Fruit fly (Drosophila melanogaster) whole organism, adult: ENCODE data around the gene CG6271.

Experiments used
- CG11617 ChIP-seq: fragments of 200-800 bp; sonication (Bioruptor generic); optimal IDR thresholded peaks from 2 replicates; lab custom pipeline; 2017; ENCODE audit warnings: mild to moderate bottlenecking, missing biosample characterization, missing genetic modification reagents, missing genetic modification characterization
- CG12768 ChIP-seq: fragments of 200-800 bp; sonication (Bioruptor generic); optimal IDR thresholded peaks from 2 replicates; lab custom pipeline; 2017; ENCODE audit warnings: missing biosample characterization, missing genetic modification characterization, mild to moderate bottlenecking, moderate library complexity, missing genetic modification reagents
- CG14711 ChIP-seq: fragments of 200-800 bp; sonication (Bioruptor generic); optimal IDR thresholded peaks from 2 replicates; lab custom pipeline; 2018; ENCODE audit warnings: missing biosample characterization, mild to moderate bottlenecking, missing genetic modification characterization, moderate library complexity
- CG1620 ChIP-seq: fragments of 200-800 bp; sonication (Bioruptor generic); optimal IDR thresholded peaks from 2 replicates; lab custom pipeline; 2016; ENCODE audit warnings: missing biosample characterization, missing genetic modification characterization
- CG33017 ChIP-seq: fragments of 200-800 bp; sonication (Bioruptor generic); optimal IDR thresholded peaks from 2 replicates; lab custom pipeline; 2018; ENCODE audit warnings: missing biosample characterization, mild to moderate bottlenecking, missing genetic modification characterization, moderate library complexity
- CG5204 ChIP-seq: fragments of 200-800 bp; sonication (Bioruptor generic); optimal IDR thresholded peaks from 2 replicates; lab custom pipeline; 2016; ENCODE audit warnings: missing biosample characterization, missing genetic modification characterization
- CG7045 ChIP-seq: fragments of 200-800 bp; sonication (Bioruptor generic); optimal IDR thresholded peaks from 2 replicates; lab custom pipeline; 2017; ENCODE audit warnings: missing biosample characterization, mild to moderate bottlenecking, missing genetic modification characterization
- CG7101 ChIP-seq: fragments of 200-800 bp; sonication (Bioruptor generic); optimal IDR thresholded peaks from 2 replicates; lab custom pipeline; 2018; ENCODE audit warnings: missing biosample characterization, mild to moderate bottlenecking, missing genetic modification characterization, moderate library complexity
- Clk ChIP-seq: fragments of 200-800 bp; sonication (Bioruptor generic); optimal IDR thresholded peaks from 2 replicates; lab custom pipeline; 2017; ENCODE audit warnings: missing biosample characterization, missing genetic modification characterization
- Crg-1 ChIP-seq: fragments of 200-800 bp; sonication (Bioruptor generic); optimal IDR thresholded peaks from 2 replicates; lab custom pipeline; 2016; ENCODE audit warnings: missing biosample characterization, missing genetic modification characterization
- Hr96 ChIP-seq: fragments of 200-800 bp; sonication (Bioruptor generic); optimal IDR thresholded peaks from 2 replicates; lab custom pipeline; 2016; ENCODE audit warnings: missing biosample characterization, missing genetic modification characterization
- Mnt ChIP-seq: fragments of 200-800 bp; sonication (Bioruptor generic); optimal IDR thresholded peaks from 2 replicates; lab custom pipeline; 2016; ENCODE audit warnings: missing biosample characterization, mild to moderate bottlenecking, missing genetic modification characterization
- bab1 ChIP-seq: fragments of 200-800 bp; sonication (Bioruptor generic); optimal IDR thresholded peaks from 3 replicates; lab custom pipeline; 2019; ENCODE audit warnings: missing biosample characterization, mild to moderate bottlenecking, missing genetic modification characterization, moderate library complexity
- cic ChIP-seq: fragments of 200-800 bp; sonication (Bioruptor generic); optimal IDR thresholded peaks from 2 replicates; lab custom pipeline; 2017; ENCODE audit warnings: missing biosample characterization, mild to moderate bottlenecking, missing genetic modification characterization, moderate library complexity
- cnc ChIP-seq, 2 experiments: fragments of >200 bp; optimal IDR thresholded peaks; 2 replicates each; lab custom pipeline; 2017
- kay ChIP-seq: fragments of 200-800 bp; sonication (Bioruptor generic); peaks from one replicate; lab custom pipeline; 2016; ENCODE audit warnings: missing biosample characterization, missing genetic modification characterization, borderline replicate concordance
- ovo ChIP-seq: fragments of 200-800 bp; sonication (Bioruptor generic); optimal IDR thresholded peaks from 2 replicates; lab custom pipeline; 2016; ENCODE audit warnings: missing biosample characterization, missing genetic modification characterization
- pad ChIP-seq: fragments of 200-800 bp; sonication (Bioruptor generic); optimal IDR thresholded peaks from 3 replicates; lab custom pipeline; 2017; ENCODE audit warnings: missing biosample characterization, missing genetic modification characterization, mild to moderate bottlenecking, moderate library complexity, missing genetic modification reagents
- tj ChIP-seq: fragments of 200-800 bp; sonication (Bioruptor generic); optimal IDR thresholded peaks from 3 replicates; lab custom pipeline; 2017; ENCODE audit warnings: missing biosample characterization, mild to moderate bottlenecking, missing genetic modification characterization, moderate library complexity
- toe ChIP-seq: fragments of 200-800 bp; sonication (Bioruptor generic); optimal IDR thresholded peaks from 2 replicates; lab custom pipeline; 2016; ENCODE audit warnings: missing biosample characterization, missing genetic modification characterization

Gene CG6271

DNA sequence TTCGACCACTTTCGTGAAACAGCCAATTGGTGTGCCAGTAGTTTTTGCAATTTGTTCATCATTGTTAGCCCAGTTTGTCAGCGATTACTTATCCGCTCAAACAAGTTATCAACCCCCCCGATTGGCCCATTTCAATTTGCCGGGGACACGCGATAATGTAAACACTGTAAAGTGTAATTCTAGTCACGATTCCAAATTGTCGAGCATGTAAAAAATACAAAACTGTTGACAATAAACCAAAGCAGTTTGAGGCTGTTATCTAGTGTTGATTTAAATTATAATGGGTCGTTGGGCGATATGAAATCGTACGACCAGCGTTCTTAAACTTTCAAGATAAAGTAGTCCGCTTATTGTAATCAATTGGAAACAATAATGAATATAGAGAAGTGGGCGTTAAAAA is 38.5 kb downstream of the CG6271 start:
- no peak for TF ChIP-seq toe
- TF ChIP-seq pad (GFP tag; lab: Kevin White, UChicago) = no peak
- no peak for TF ChIP-seq Crg-1 (GFP tag; lab: Kevin White, UChicago)
- TF ChIP-seq Clk (GFP tag; lab: Kevin White, UChicago) = no peak
- TF ChIP-seq ovo (GFP tag; lab: Kevin White, UChicago) = no peak
- peak; percentile 51 for TF ChIP-seq CG7045 (GFP tag; lab: Kevin White, UChicago)
- no peak for TF ChIP-seq CG1620 (GFP tag; lab: Kevin White, UChicago)
- no peak for TF ChIP-seq Hr96 (GFP tag; lab: Kevin White, UChicago)
- TF ChIP-seq Mnt = peak; percentile 8
- TF ChIP-seq tj (GFP tag; lab: Kevin White, UChicago) = no peak
- TF ChIP-seq kay (GFP tag; lab: Kevin White, UChicago) = no peak
- peak; percentile 30 for TF ChIP-seq CG33017
- peak; percentile 31 for TF ChIP-seq CG14711 (tag; lab: Kevin White, UChicago)
- peak; percentile 85 for TF ChIP-seq cic (GFP tag; lab: Kevin White, UChicago)
- no peak for TF ChIP-seq bab1
- peak; percentile 67 for TF ChIP-seq CG12768 (GFP tag; lab: Kevin White, UChicago)
- peak; percentile 3 for TF ChIP-seq CG7101 (tag; lab: Kevin White, UChicago)
- no peak for TF ChIP-seq CG11617 (GFP tag; lab: Kevin White, UChicago)
- no peak for TF ChIP-seq cnc (optimal IDR thresholded peaks at IDR 0.05; lab: Kevin White, UChicago)
- no peak for TF ChIP-seq CG5204 (GFP tag; lab: Kevin White, UChicago)

DNA sequence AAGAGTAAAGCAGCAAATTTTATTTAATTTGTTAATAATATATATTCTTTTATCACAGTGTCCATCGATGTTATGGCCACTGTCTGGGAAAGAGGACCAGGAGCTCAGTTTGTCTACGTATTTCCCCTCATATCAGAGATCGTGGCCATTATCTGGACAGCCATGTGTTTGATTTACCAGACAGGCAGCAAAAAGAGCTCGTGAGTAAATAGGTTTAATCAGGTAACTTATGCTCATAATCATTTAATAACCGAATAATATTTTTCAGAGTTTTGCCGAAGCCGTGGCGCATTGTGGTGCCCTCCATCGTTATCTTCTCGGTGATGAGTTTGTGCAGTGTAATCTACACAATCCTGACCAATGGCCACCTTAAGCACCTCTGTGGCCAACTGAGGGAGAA is 41.5 kb downstream of the CG6271 start:
- no peak for TF ChIP-seq CG7045 (GFP tag; lab: Kevin White, UChicago)
- TF ChIP-seq Crg-1 (GFP tag; lab: Kevin White, UChicago) = no peak
- no peak for TF ChIP-seq CG12768 (GFP tag; lab: Kevin White, UChicago)
- TF ChIP-seq kay (GFP tag; lab: Kevin White, UChicago) = no peak
- TF ChIP-seq CG1620 (GFP tag; lab: Kevin White, UChicago) = no peak
- no peak for TF ChIP-seq cic (GFP tag; lab: Kevin White, UChicago)
- no peak for TF ChIP-seq CG11617 (GFP tag; lab: Kevin White, UChicago)
- TF ChIP-seq pad (GFP tag; lab: Kevin White, UChicago) = no peak

DNA sequence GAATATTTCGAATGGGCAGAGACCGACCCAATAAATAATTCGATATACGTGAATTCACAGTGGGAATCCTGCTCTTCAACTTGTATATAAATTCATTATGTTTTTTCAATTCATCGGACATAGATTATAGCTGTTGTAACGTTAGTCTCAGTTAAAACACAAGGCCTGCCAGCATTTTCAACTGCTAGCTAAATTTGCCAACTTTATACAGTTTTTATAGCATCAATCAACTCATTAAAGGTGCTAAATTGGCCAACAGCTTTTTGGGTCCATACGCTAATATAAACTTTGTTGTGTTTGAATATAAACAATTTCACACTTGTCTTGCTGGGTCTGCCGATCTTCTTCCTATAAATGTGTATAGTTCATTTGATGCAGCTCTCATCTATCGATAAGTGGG is 43.8 kb downstream of the CG6271 start:
- no peak for TF ChIP-seq toe
- no peak for TF ChIP-seq CG33017
- TF ChIP-seq cnc (optimal IDR thresholded peaks at IDR 0.05; lab: Kevin White, UChicago) = no peak
- TF ChIP-seq Hr96 (GFP tag; lab: Kevin White, UChicago) = no peak
- no peak for TF ChIP-seq CG14711 (tag; lab: Kevin White, UChicago)
- no peak for TF ChIP-seq Clk (GFP tag; lab: Kevin White, UChicago)
- no peak for TF ChIP-seq bab1
- no peak for TF ChIP-seq Mnt
- no peak for TF ChIP-seq cic (GFP tag; lab: Kevin White, UChicago)
- TF ChIP-seq CG7101 (tag; lab: Kevin White, UChicago) = no peak
- TF ChIP-seq CG12768 (GFP tag; lab: Kevin White, UChicago) = no peak

DNA sequence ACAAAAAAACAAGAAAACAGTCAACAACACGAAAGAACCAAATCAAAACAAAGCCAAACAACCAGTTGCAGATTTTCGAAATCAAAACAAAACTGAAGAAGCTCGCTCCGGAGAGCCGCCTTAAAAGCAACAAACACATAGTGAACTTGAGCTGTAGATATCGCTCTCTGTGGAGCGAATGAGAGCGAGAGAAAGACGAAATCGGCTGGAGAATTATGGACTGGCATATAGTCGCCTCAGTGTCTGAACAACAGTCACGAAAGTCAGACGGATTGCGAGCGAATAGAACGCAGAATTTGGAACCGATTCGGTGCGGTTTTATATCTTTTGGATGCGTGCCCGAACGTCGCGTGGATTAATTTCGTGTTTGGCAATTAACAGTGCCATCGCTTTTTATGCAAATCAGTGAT is 45.6 kb downstream of the CG6271 start:
- peak; percentile 42 for TF ChIP-seq bab1
- TF ChIP-seq Crg-1 (GFP tag; lab: Kevin White, UChicago) = no peak
- peak; percentile 29 for TF ChIP-seq kay (GFP tag; lab: Kevin White, UChicago)

DNA sequence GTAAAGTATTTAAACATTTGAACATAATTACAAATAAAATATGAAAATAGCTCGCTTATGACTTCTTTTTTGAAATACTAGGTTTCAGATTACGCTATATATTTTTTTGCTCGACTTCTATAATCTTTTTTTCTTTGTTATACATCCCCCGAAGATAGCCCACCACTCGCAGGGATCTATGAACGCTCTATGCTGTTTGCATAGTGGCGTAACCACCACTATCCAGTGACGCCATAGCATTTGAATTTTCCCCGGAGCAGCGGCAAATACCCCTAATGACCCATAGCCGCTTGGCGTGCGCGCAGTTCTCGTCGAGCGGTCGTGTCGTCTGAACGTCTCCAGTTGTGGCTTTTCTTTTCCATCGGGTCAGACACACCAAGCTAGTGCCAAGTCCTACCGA is 47.7 kb downstream of the CG6271 start, which contains the start of the genes CG14253 and CG46313:
TSS of gene CG14253 (plus strand) at position 301 of the 400 bp plus-strand sequence.
TSS of gene CG46313 (plus strand) at position 301 of the 400 bp plus-strand sequence.
- TF ChIP-seq cnc (optimal IDR thresholded peaks at IDR 0.05; lab: Kevin White, UChicago) (no peak), CG7045 (GFP tag; lab: Kevin White, UChicago) (no peak), CG12768 (GFP tag; lab: Kevin White, UChicago) (no peak), CG33017 (no peak), CG14711 (tag; lab: Kevin White, UChicago) (no peak), toe (no peak), cic (GFP tag; lab: Kevin White, UChicago) (no peak), CG1620 (GFP tag; lab: Kevin White, UChicago) (no peak), Mnt (no peak), CG7101 (tag; lab: Kevin White, UChicago) (no peak), tj (GFP tag; lab: Kevin White, UChicago) (no peak), Clk (GFP tag; lab: Kevin White, UChicago) (no peak), Crg-1 (GFP tag; lab: Kevin White, UChicago) (no peak)
